Fruit fly (Drosophila melanogaster): ENCODE measurements around the gene CG17211.

The CG17211 gene

dm6 chr2L:12078123-12078658, 36.0 kb upstream of the CG17211 start:
- peak; percentile 26 for TF ChIP-seq Med (GFP tag)
- TF ChIP-seq CG17912 (GFP tag; optimal IDR thresholded peaks at IDR 0.05): no peak
- TF ChIP-seq Sry-δ (GFP tag; optimal IDR thresholded peaks at IDR 0.05): no peak
- TF ChIP-seq HLH54F (GFP tag; optimal IDR thresholded peaks at IDR 0.05): no peak
- TF ChIP-seq crol (GFP tag; IDR thresholded peaks at IDR 0.05): peak; percentile 58
- no peak for TF ChIP-seq bcd (GFP tag; optimal IDR thresholded peaks at IDR 0.05)
- TF ChIP-seq prd (optimal IDR thresholded peaks at IDR 0.05): no peak
- TF ChIP-seq prd (GFP tag; IDR thresholded peaks at IDR 0.05): peak; percentile 30; the same call in 1 of the 3 replicates
- no peak for TF ChIP-seq Hand (GFP tag; optimal IDR thresholded peaks at IDR 0.05)
- 0 out of 3 replicates have a peak, but pooled peaks have one; percentile 22 for TF ChIP-seq CG2199 (GFP tag; IDR thresholded peaks at IDR 0.05)
- TF ChIP-seq NfI (GFP tag; optimal IDR thresholded peaks at IDR 0.05): no peak
- peak; percentile 82 for TF ChIP-seq CTCF (GFP tag; optimal IDR thresholded peaks at IDR 0.05)
- TF ChIP-seq Hr39 (optimal IDR thresholded peaks at IDR 0.05): peak; percentile 60
- TF ChIP-seq CG3847 (GFP tag; IDR thresholded peaks at IDR 0.05): no peak
- 0 out of 3 replicates have a peak, but pooled peaks have one; percentile 33 for TF ChIP-seq Mrtf (GFP tag; IDR thresholded peaks at IDR 0.05)
- no peak for TF ChIP-seq grau (tag; optimal IDR thresholded peaks at IDR 0.05)
- 0 out of 4 replicates have a peak, but pooled peaks have one; percentile 9 for TF ChIP-seq chinmo (GFP tag; IDR thresholded peaks at IDR 0.05; ENCODE audit: partially characterized antibody)
- no peak for TF ChIP-seq vvl (GFP tag; IDR thresholded peaks at IDR 0.05)
- TF ChIP-seq dmrt99B (tag; optimal IDR thresholded peaks at IDR 0.05): no peak

DNA sequence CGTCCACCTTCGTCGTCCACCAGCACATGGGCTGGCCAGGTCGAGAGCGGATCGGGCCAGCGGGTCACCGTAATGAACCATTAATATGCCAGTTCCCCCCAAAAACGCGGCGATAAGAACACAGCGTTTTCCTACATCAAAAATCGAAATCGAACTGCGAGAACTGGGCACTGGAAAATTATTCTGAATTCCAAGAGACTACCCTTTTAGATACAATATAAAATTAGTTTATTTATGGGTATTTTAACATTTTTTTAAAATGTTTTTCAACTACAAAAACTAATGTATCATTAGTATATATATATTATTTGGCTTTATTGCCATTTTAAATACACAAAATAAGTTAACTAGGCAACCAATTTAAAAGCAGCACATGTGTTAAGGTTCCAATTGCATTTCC, 35.5 kb upstream of the CG17211 start:
- peak; percentile 56 for TF ChIP-seq sens (GFP tag)
- TF ChIP-seq ind (GFP tag; optimal IDR thresholded peaks at IDR 0.05): no peak
- TF ChIP-seq CG13287 (GFP tag; IDR thresholded peaks at IDR 0.05; ENCODE audit: partially characterized antibody): no peak
- no peak for TF ChIP-seq Dfd (GFP tag; optimal IDR thresholded peaks at IDR 0.05)
- TF ChIP-seq ewg (GFP tag; optimal IDR thresholded peaks at IDR 0.05): no peak
- peak; percentile 93 for TF ChIP-seq Ets65A (GFP tag)
- peak; percentile 45 for TF ChIP-seq Ptx1 (GFP tag; IDR thresholded peaks at IDR 0.05)
- TF ChIP-seq unc-4 (GFP tag; IDR thresholded peaks at IDR 0.05; ENCODE audit: partially characterized antibody): no peak
- TF ChIP-seq cato (GFP tag; optimal IDR thresholded peaks at IDR 0.05; ENCODE audit: borderline replicate concordance): no peak
- peak; percentile 33 for TF ChIP-seq CG18262 (tag; optimal IDR thresholded peaks at IDR 0.05)
- TF ChIP-seq aop (GFP tag; IDR thresholded peaks at IDR 0.05): no peak
- peak; percentile 25; the same call in 1 of the 2 replicates for TF ChIP-seq lmd (GFP tag; IDR thresholded peaks at IDR 0.05)
- peak; percentile 4 for TF ChIP-seq CG2712 (tag; optimal IDR thresholded peaks at IDR 0.05)

- peak; percentile 53 for TF ChIP-seq Nf-YC (tag; optimal IDR thresholded peaks at IDR 0.05)
- TF ChIP-seq Ets65A (GFP tag): peak; percentile 48
- TF ChIP-seq CG32772 (GFP tag; IDR thresholded peaks at IDR 0.05): 0 out of 2 replicates have a peak, but pooled peaks have one; percentile 19
- TF ChIP-seq cad (GFP tag; optimal IDR thresholded peaks at IDR 0.05): peak; percentile 54
- TF ChIP-seq so (GFP tag; IDR thresholded peaks at IDR 0.05): no peak
- no peak for TF ChIP-seq MBD-R2 (GFP tag; IDR thresholded peaks at IDR 0.05)
- TF ChIP-seq CG15479 (GFP tag; optimal IDR thresholded peaks at IDR 0.05): peak; percentile 26
- TF ChIP-seq D (optimal IDR thresholded peaks at IDR 0.05): peak; percentile 87
- TF ChIP-seq D (GFP tag; optimal IDR thresholded peaks at IDR 0.05): no peak
- TF ChIP-seq CG8478 (optimal IDR thresholded peaks at IDR 0.05): peak; percentile 71
- TF ChIP-seq prd (optimal IDR thresholded peaks at IDR 0.05): no peak
- peak; percentile 85 for TF ChIP-seq prd (GFP tag; IDR thresholded peaks at IDR 0.05)
- no peak for TF ChIP-seq crol (GFP tag; IDR thresholded peaks at IDR 0.05)
- TF ChIP-seq zen (tag; optimal IDR thresholded peaks at IDR 0.05): peak; percentile 96
- TF ChIP-seq CG1832 (GFP tag; optimal IDR thresholded peaks at IDR 0.05): peak; percentile 19
- TF ChIP-seq twi (tag; optimal IDR thresholded peaks at IDR 0.05): peak; percentile 49
- TF ChIP-seq tll (GFP tag; optimal IDR thresholded peaks at IDR 0.05): peak in 1 of 2 experiments; percentile 70
- peak; percentile 34 for TF ChIP-seq Nf-YB (GFP tag; optimal IDR thresholded peaks at IDR 0.05)
These were observed 34.3 kb upstream of the CG17211 start for dm6 chr2L:12079827-12080381.

All from whole organism, embryonic.